Worm (Caenorhabditis elegans): ENCODE results near the gene catp-3.

DNA sequence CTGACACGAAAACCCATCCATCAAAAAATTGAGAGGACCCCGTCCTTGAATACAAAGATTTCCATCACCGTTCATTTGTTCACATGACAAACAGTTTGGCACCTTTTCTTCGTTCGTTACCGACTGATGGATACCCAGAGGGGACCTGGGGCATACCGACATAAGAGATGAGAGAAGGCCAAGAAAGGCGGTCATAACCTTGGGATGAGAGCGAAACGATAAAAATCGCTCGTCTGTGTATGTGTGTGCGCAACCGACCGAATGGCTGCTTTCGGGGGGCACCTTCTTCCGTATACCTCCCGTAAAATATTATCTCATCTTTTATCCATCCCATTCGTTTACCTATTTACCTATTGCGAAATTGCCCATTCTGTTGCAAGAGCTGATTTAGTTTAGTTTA lies 30.9 kb upstream of the catp-3 start:
- TF ChIP-seq ztf-4 (tag; optimal IDR thresholded peaks at IDR 0.05) (no peak), aly-2 (tag; optimal IDR thresholded peaks at IDR 0.05) (no peak), lin-13 (GFP tag; optimal IDR thresholded peaks at IDR 0.05) (no peak), lsy-2 (tag; optimal IDR thresholded peaks at IDR 0.05) (no peak), nhr-11 (tag; optimal IDR thresholded peaks at IDR 0.05) (no peak)

Data from whole organism, L2 larva.